Fruit fly (Drosophila melanogaster): Measurements from ENCODE around the gene apolpp.

dm6 chr4:1060373-1061094, at the start of gene apolpp:
- no peak for TF ChIP-seq CG8478 (optimal IDR thresholded peaks at IDR 0.05)
- TF ChIP-seq psq (optimal IDR thresholded peaks at IDR 0.05): no peak
- TF ChIP-seq Dll (optimal IDR thresholded peaks at IDR 0.05): no peak
- TF ChIP-seq usp (GFP tag; optimal IDR thresholded peaks at IDR 0.05): no peak
- TF ChIP-seq pan (optimal IDR thresholded peaks at IDR 0.05): no peak

Data from whole organism.